Worm (Caenorhabditis elegans) whole organism, late embryonic: Measurements from ENCODE around the gene K12H6.7.
A peak's percentile ranks its signal among the peaks of the same experiment; 100 is the strongest.

Experiments used
- C08G9.2 ChIP-seq: sonication (generic microtip); optimal IDR thresholded peaks from 2 replicates; lab custom pipeline; 2016; ENCODE audit warnings: mild to moderate bottlenecking, missing genetic modification characterization, moderate library complexity, missing compliant biosample characterization
- F13H6.1 ChIP-seq: sonication (generic microtip); optimal IDR thresholded peaks from 2 replicates; lab custom pipeline; 2016; ENCODE audit warnings: missing genetic modification characterization, missing compliant biosample characterization
- K02D7.2 ChIP-seq: sonication (generic microtip); optimal IDR thresholded peaks from 2 replicates; lab custom pipeline; 2017; ENCODE audit warnings: mild to moderate bottlenecking, missing genetic modification characterization, missing compliant biosample characterization
- ahr-1 ChIP-seq: sonication (generic microtip); optimal IDR thresholded peaks from 2 replicates; lab custom pipeline; 2016; ENCODE audit warnings: missing genetic modification characterization, missing compliant biosample characterization
- ama-1 ChIP-seq: fragments of 150-350 bp; optimal IDR thresholded peaks from 2 replicates; lab custom pipeline; 2014
- ceh-2 ChIP-seq: sonication (generic microtip); optimal IDR thresholded peaks from 2 replicates; lab custom pipeline; 2016; ENCODE audit warnings: missing genotype, missing genetic modification characterization, missing compliant biosample characterization
- ceh-30 ChIP-seq: fragments of 150-350 bp; optimal IDR thresholded peaks from 2 replicates; lab custom pipeline; 2014; ENCODE audit warnings: missing biosample characterization, missing genetic modification characterization
- ceh-45 ChIP-seq: fragments of 200-800 bp; sonication (Bioruptor generic); IDR thresholded peaks from 2 replicates; pipeline ENCODE4 v1.3.6; 2022; ENCODE audit warnings: missing genetic modification reagents, missing genetic modification characterization, missing compliant biosample characterization
- ceh-6 ChIP-seq: fragments of 200-800 bp; sonication (Bioruptor generic); optimal IDR thresholded peaks from 2 replicates; lab custom pipeline; 2018; ENCODE audit warnings: mild to moderate bottlenecking, missing genetic modification characterization, missing compliant biosample characterization
- ceh-9 ChIP-seq: sonication (generic microtip); optimal IDR thresholded peaks from 2 replicates; lab custom pipeline; 2016; ENCODE audit warnings: mild to moderate bottlenecking, missing genetic modification characterization, inconsistent platforms, missing compliant biosample characterization
- che-1 ChIP-seq: sonication (generic microtip); optimal IDR thresholded peaks from 2 replicates; lab custom pipeline; 2016; ENCODE audit warnings: mild to moderate bottlenecking, missing genetic modification characterization, missing compliant biosample characterization
- elt-2 ChIP-seq: sonication (generic microtip); optimal IDR thresholded peaks from 2 replicates; lab custom pipeline; 2016; ENCODE audit warnings: missing genetic modification reagents, missing genetic modification characterization, missing compliant biosample characterization
- eyg-1 ChIP-seq: sonication (generic microtip); optimal IDR thresholded peaks from 2 replicates; lab custom pipeline; 2016; ENCODE audit warnings: missing genotype, missing genetic modification characterization, missing compliant biosample characterization
- fkh-10 ChIP-seq: fragments of 150-350 bp; optimal IDR thresholded peaks from 2 replicates; lab custom pipeline; 2014; ENCODE audit warnings: missing biosample characterization, missing genetic modification reagents, missing genetic modification characterization
- fkh-6 ChIP-seq: sonication (generic microtip); optimal IDR thresholded peaks from 2 replicates; lab custom pipeline; 2016; ENCODE audit warnings: missing genetic modification characterization, missing compliant biosample characterization
- gmeb-2 ChIP-seq: sonication (generic microtip); optimal IDR thresholded peaks from 2 replicates; lab custom pipeline; 2016; ENCODE audit warnings: missing genetic modification characterization, inconsistent platforms, missing compliant biosample characterization
- hlh-6 ChIP-seq: sonication (generic microtip); optimal IDR thresholded peaks from 2 replicates; lab custom pipeline; 2016; ENCODE audit warnings: missing genotype, missing genetic modification characterization, missing compliant biosample characterization
- hlh-8 ChIP-seq: sonication (generic microtip); optimal IDR thresholded peaks from 2 replicates; lab custom pipeline; 2016; ENCODE audit warnings: missing genotype, missing genetic modification characterization, missing compliant biosample characterization
- lim-6 ChIP-seq: sonication (generic microtip); optimal IDR thresholded peaks from 2 replicates; lab custom pipeline; 2016; ENCODE audit warnings: missing genetic modification characterization, missing compliant biosample characterization
- madf-2 ChIP-seq: sonication (generic microtip); optimal IDR thresholded peaks from 2 replicates; lab custom pipeline; 2017; ENCODE audit warnings: missing genetic modification characterization, missing compliant biosample characterization
- nfya-1 ChIP-seq: sonication (generic microtip); optimal IDR thresholded peaks from 2 replicates; lab custom pipeline; 2017; ENCODE audit warnings: missing genetic modification characterization, mild to moderate bottlenecking, missing compliant biosample characterization, antibody characterized with exemption, moderate library complexity
- nhr-11 ChIP-seq: fragments of 150-350 bp; optimal IDR thresholded peaks from 2 replicates; lab custom pipeline; 2014; ENCODE audit warnings: missing biosample characterization, missing genetic modification characterization
- npax-4 ChIP-seq: sonication (generic microtip); optimal IDR thresholded peaks from 2 replicates; lab custom pipeline; 2016; ENCODE audit warnings: missing genetic modification characterization, missing compliant biosample characterization
- odd-2 ChIP-seq: sonication (generic microtip); optimal IDR thresholded peaks from 2 replicates; lab custom pipeline; 2017; ENCODE audit warnings: antibody characterized with exemption, mild to moderate bottlenecking, missing genetic modification characterization, missing compliant biosample characterization
- pat-9 ChIP-seq: fragments of 200-800 bp; sonication (Bioruptor generic); optimal IDR thresholded peaks from 2 replicates; lab custom pipeline; 2018; ENCODE audit warnings: mild to moderate bottlenecking, missing genetic modification characterization, moderate library complexity, missing compliant biosample characterization
- pax-1 ChIP-seq: fragments of 150-350 bp; optimal IDR thresholded peaks from 2 replicates; lab custom pipeline; 2014; ENCODE audit warnings: missing biosample characterization, missing genetic modification characterization
- pha-2 ChIP-seq: sonication (generic microtip); optimal IDR thresholded peaks from 2 replicates; lab custom pipeline; 2017; ENCODE audit warnings: mild to moderate bottlenecking, missing genetic modification characterization, missing compliant biosample characterization
- pros-1 ChIP-seq: fragments of 150-350 bp; optimal IDR thresholded peaks from 2 replicates; lab custom pipeline; 2014; ENCODE audit warnings: missing biosample characterization, missing genetic modification reagents, missing genetic modification characterization
- sdc-2 ChIP-seq: sonication (generic microtip); optimal IDR thresholded peaks from 2 replicates; lab custom pipeline; 2016; ENCODE audit warnings: missing genotype, missing genetic modification characterization, missing compliant biosample characterization
- sox-2 ChIP-seq: fragments of 200-800 bp; sonication (Bioruptor generic); IDR thresholded peaks from 2 replicates; pipeline ENCODE4 v1.3.6; 2022; ENCODE audit warnings: missing genetic modification reagents, missing genetic modification characterization, missing compliant biosample characterization
- sox-4 ChIP-seq: sonication (generic microtip); optimal IDR thresholded peaks from 2 replicates; lab custom pipeline; 2017; ENCODE audit warnings: mild to moderate bottlenecking, missing genetic modification characterization, inconsistent platforms, missing compliant biosample characterization
- ttx-3 ChIP-seq: sonication (generic microtip); optimal IDR thresholded peaks from 2 replicates; lab custom pipeline; 2016; ENCODE audit warnings: missing genetic modification reagents, missing genetic modification characterization, missing compliant biosample characterization
- unc-55 ChIP-seq: sonication (generic microtip); optimal IDR thresholded peaks from 2 replicates; lab custom pipeline; 2017; ENCODE audit warnings: missing biosample characterization, missing genetic modification reagents, missing genetic modification characterization

K12H6.7 gene

DNA sequence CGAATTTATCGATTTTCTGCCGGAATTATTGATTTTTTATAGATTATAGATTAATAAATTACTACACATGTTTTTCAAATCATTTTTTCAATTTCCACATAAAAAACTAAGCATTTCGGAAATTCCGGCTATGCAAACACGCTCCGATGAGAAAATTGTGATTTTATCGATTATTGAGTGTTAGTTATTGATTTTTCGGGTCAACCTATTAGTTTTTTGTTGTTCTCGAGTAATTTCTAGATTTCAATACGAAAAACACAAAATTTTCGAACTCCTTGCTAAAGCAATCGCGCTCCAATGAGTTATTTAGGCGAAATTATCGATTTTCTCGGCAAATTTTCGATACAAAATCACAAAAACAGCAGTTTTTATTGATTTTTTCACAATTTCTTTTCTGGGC, 41.3 kb downstream of the K12H6.7 start:
- TF ChIP-seq gmeb-2: no peak
- no peak for TF ChIP-seq ceh-30 (tag; lab: Kevin White, UChicago)
- no peak for TF ChIP-seq pat-9 (tag; lab: Kevin White, UChicago)
- TF ChIP-seq elt-2 (tag; lab: Kevin White, UChicago): no peak
- no peak for TF ChIP-seq ahr-1 (tag; lab: Kevin White, UChicago)
- TF ChIP-seq nhr-11 (tag; lab: Kevin White, UChicago): no peak
- TF ChIP-seq pha-2 (tag; lab: Kevin White, UChicago): no peak
- TF ChIP-seq fkh-10 (GFP tag; lab: Kevin White, UChicago): no peak
- no peak for TF ChIP-seq ceh-6 (GFP tag; lab: Kevin White, UChicago)
- no peak for TF ChIP-seq madf-2 (tag; lab: Kevin White, UChicago)
- no peak for TF ChIP-seq che-1
- TF ChIP-seq pros-1 (tag; lab: Kevin White, UChicago): no peak
- no peak for TF ChIP-seq lim-6 (tag; lab: Kevin White, UChicago)
- no peak for TF ChIP-seq sox-2 (GFP tag; lab: Robert Waterston, UW)
- no peak for TF ChIP-seq hlh-8 (tag; lab: Kevin White, UChicago)
- TF ChIP-seq ceh-2 (tag; lab: Kevin White, UChicago): no peak
- no peak for TF ChIP-seq F13H6.1
- no peak for TF ChIP-seq fkh-6 (tag; lab: Kevin White, UChicago)
- no peak for TF ChIP-seq npax-4 (tag; lab: Kevin White, UChicago)
- no peak for TF ChIP-seq nfya-1

ce11 chrII:2791693-2792092, 45.1 kb downstream of the K12H6.7 start:
- TF ChIP-seq pax-1: no peak
- no peak for TF ChIP-seq odd-2 (tag; lab: Kevin White, UChicago)
- TF ChIP-seq fkh-6 (tag; lab: Kevin White, UChicago): no peak

- TF ChIP-seq pros-1 (tag; lab: Kevin White, UChicago) (no peak), ama-1 (lab: Kevin White, UChicago) (no peak), ceh-6 (GFP tag; lab: Kevin White, UChicago) (no peak), nfya-1 (no peak), unc-55 (GFP tag; lab: Kevin White, UChicago) (no peak), eyg-1 (tag; lab: Kevin White, UChicago) (no peak), ttx-3 (no peak)
Observed at ce11 chrII:2787849-2788248, 48.9 kb downstream of the K12H6.7 start.

- no peak for TF ChIP-seq K02D7.2
- no peak for TF ChIP-seq gmeb-2
- TF ChIP-seq sox-4 (tag; lab: Kevin White, UChicago): no peak
- no peak for TF ChIP-seq hlh-8 (tag; lab: Kevin White, UChicago)
- no peak for TF ChIP-seq C08G9.2 (tag; lab: Kevin White, UChicago)
Observed at ce11 chrII:2787031-2787512, 49.7 kb downstream of the K12H6.7 start, which contains the start of the genes F08D12.12 and srpa-72. Gene F08D12.12, minus strand, starts transcription at chrII:2787081. Gene srpa-72, plus strand, starts transcription at chrII:2787481.

ce11 chrII:2785787-2786186, 51.0 kb downstream of the K12H6.7 start:
- no peak for TF ChIP-seq ceh-9 (tag; lab: Kevin White, UChicago)
- no peak for TF ChIP-seq fkh-10 (GFP tag; lab: Kevin White, UChicago)
- TF ChIP-seq pha-2 (tag; lab: Kevin White, UChicago): no peak
- no peak for TF ChIP-seq elt-2 (tag; lab: Kevin White, UChicago)
- TF ChIP-seq hlh-6: peak; percentile 10
- TF ChIP-seq C08G9.2 (tag; lab: Kevin White, UChicago): no peak
- no peak for TF ChIP-seq ceh-45 (GFP tag; lab: Robert Waterston, UW)
- TF ChIP-seq unc-55 (GFP tag; lab: Kevin White, UChicago): no peak
- no peak for TF ChIP-seq sdc-2 (tag; lab: Kevin White, UChicago)
